Fruit fly (Drosophila melanogaster): Measurements from ENCODE around the gene VhaAC39-2.

VhaAC39-2 gene

DNA sequence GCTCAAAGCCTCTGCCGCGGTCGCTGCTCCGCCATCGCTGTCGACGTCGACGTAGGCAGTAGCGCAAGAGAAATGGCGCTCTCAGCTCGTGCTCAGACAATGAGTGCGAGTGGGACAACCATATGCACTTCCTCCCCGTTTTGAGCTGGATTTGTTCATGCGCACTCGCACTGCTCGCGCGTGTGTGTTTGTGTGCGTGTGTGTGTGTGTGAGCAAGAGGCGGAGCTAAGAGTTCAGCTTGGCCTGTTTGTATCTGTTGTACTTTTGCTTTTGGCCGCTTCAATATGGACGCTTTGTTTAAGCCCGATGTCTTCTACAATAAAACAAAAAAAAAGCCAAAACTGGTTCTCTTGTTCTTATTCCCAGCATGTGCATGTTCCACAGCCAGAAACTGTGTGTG is 42.0 kb upstream of the VhaAC39-2 start (continued):
- no peak for TF ChIP-seq CG7839 (tag; optimal IDR thresholded peaks at IDR 0.05)
- TF ChIP-seq NK7.1 (GFP tag; optimal IDR thresholded peaks at IDR 0.05): no peak
- TF ChIP-seq nom (GFP tag; optimal IDR thresholded peaks at IDR 0.05): peak; percentile 51
- no peak for TF ChIP-seq slp2 (GFP tag; optimal IDR thresholded peaks at IDR 0.05)
- no peak for TF ChIP-seq CG32772 (GFP tag; IDR thresholded peaks at IDR 0.05)
- no peak for TF ChIP-seq corto (GFP tag; optimal IDR thresholded peaks at IDR 0.05)
- TF ChIP-seq luna (GFP tag; optimal IDR thresholded peaks at IDR 0.05): no peak
- no peak for TF ChIP-seq unpg (GFP tag; optimal IDR thresholded peaks at IDR 0.05)
- TF ChIP-seq CG1832 (GFP tag; optimal IDR thresholded peaks at IDR 0.05): peak; percentile 86
- TF ChIP-seq CG4617 (GFP tag; optimal IDR thresholded peaks at IDR 0.05; ENCODE audit: borderline replicate concordance): no peak
- no peak for TF ChIP-seq p53 (GFP tag; optimal IDR thresholded peaks at IDR 0.05)
- peak; percentile 96 for TF ChIP-seq cg (GFP tag; optimal IDR thresholded peaks at IDR 0.05)
- peak; percentile 19; the same call in 1 of the 2 replicates for TF ChIP-seq onecut (GFP tag; IDR thresholded peaks at IDR 0.05)
- TF ChIP-seq gt (GFP tag; IDR thresholded peaks at IDR 0.05): no peak
- TF ChIP-seq HmgD (GFP tag; optimal IDR thresholded peaks at IDR 0.05): peak; percentile 68
- 0 out of 2 replicates have a peak, but pooled peaks have one; percentile 15 for TF ChIP-seq ato (GFP tag; IDR thresholded peaks at IDR 0.05; ENCODE audit: partially characterized antibody)
- TF ChIP-seq CG8089 (GFP tag; optimal IDR thresholded peaks at IDR 0.05): no peak
- no peak for TF ChIP-seq trh (GFP tag; optimal IDR thresholded peaks at IDR 0.05)
- TF ChIP-seq CG9876 (GFP tag; optimal IDR thresholded peaks at IDR 0.05): no peak
- TF ChIP-seq CG5953 (GFP tag; IDR thresholded peaks at IDR 0.05): 0 out of 2 replicates have a peak, but pooled peaks have one; percentile 5
- no peak; the same call in 1 of the 2 replicates for TF ChIP-seq amos (GFP tag; IDR thresholded peaks at IDR 0.05; ENCODE audit: partially characterized antibody)
- no peak for TF ChIP-seq Ravus (GFP tag; IDR thresholded peaks at IDR 0.05)
- no peak for TF ChIP-seq lab (GFP tag; optimal IDR thresholded peaks at IDR 0.05)
- no peak for TF ChIP-seq CG7271 (tag; optimal IDR thresholded peaks at IDR 0.05)
- TF ChIP-seq bcd (GFP tag; optimal IDR thresholded peaks at IDR 0.05): peak; percentile 30
- TF ChIP-seq Doc3 (GFP tag; IDR thresholded peaks at IDR 0.05; ENCODE audit: partially characterized antibody): no peak
- no peak for TF ChIP-seq CG16863 (GFP tag; optimal IDR thresholded peaks at IDR 0.05)
- peak; percentile 64 for TF ChIP-seq CG32767 (GFP tag; IDR thresholded peaks at IDR 0.05)
- no peak for TF ChIP-seq CG8388 (GFP tag; optimal IDR thresholded peaks at IDR 0.05)
- no peak for TF ChIP-seq CG9817 (tag; optimal IDR thresholded peaks at IDR 0.05)
- no peak for TF ChIP-seq Doc2 (GFP tag; IDR thresholded peaks at IDR 0.05)
- TF ChIP-seq repo (GFP tag; optimal IDR thresholded peaks at IDR 0.05): no peak
- TF ChIP-seq pfk (GFP tag; optimal IDR thresholded peaks at IDR 0.05): no peak
- no peak for TF ChIP-seq CG11093 (GFP tag; IDR thresholded peaks at IDR 0.05)
- TF ChIP-seq CG18262 (tag; optimal IDR thresholded peaks at IDR 0.05): no peak
- TF ChIP-seq CG34376 (GFP tag; optimal IDR thresholded peaks at IDR 0.05): no peak
- TF ChIP-seq CG1024 (GFP tag; IDR thresholded peaks at IDR 0.05): no peak
- no peak for TF ChIP-seq CG7372 (GFP tag; IDR thresholded peaks at IDR 0.05)
- TF ChIP-seq CG9932 (GFP tag; IDR thresholded peaks at IDR 0.05): no peak
- TF ChIP-seq Dp (GFP tag; optimal IDR thresholded peaks at IDR 0.05): no peak
- peak; percentile 28; the same call in 1 of the 2 replicates for TF ChIP-seq sob (GFP tag; IDR thresholded peaks at IDR 0.05)
- no peak for TF ChIP-seq ind (GFP tag; optimal IDR thresholded peaks at IDR 0.05)
- TF ChIP-seq CG14014 (GFP tag; IDR thresholded peaks at IDR 0.05): no peak
- no peak for TF ChIP-seq Dip2 (GFP tag; IDR thresholded peaks at IDR 0.05)
- TF ChIP-seq CG10321 (GFP tag; IDR thresholded peaks at IDR 0.05): peak; percentile 98
- TF ChIP-seq Vsx1 (GFP tag; optimal IDR thresholded peaks at IDR 0.05): no peak
- no peak for TF ChIP-seq CG11696 (GFP tag; IDR thresholded peaks at IDR 0.05)
- no peak for TF ChIP-seq pan (optimal IDR thresholded peaks at IDR 0.05)
- TF ChIP-seq pan (GFP tag; optimal IDR thresholded peaks at IDR 0.05 in 1 of 2, IDR thresholded peaks at IDR 0.05 in 1 of 2): peak in 1 of 2 experiments; percentile 45
- peak; percentile 75 for TF ChIP-seq CG15479 (GFP tag; optimal IDR thresholded peaks at IDR 0.05)
- TF ChIP-seq lov (optimal IDR thresholded peaks at IDR 0.05): no peak
- TF ChIP-seq lov (GFP tag; IDR thresholded peaks at IDR 0.05): peak; percentile 56; the same call in 1 of the 3 replicates

Data from whole organism, embryonic.